Fruit fly (Drosophila melanogaster) whole organism, embryonic: ENCODE data around the gene Psn.

ENCODE experiments used
- Asciz ChIP-seq: fragments of 200-800 bp; sonication (Bioruptor generic); optimal IDR thresholded peaks from 2 replicates; lab custom pipeline; 2017; ENCODE audit warnings: missing biosample characterization, mild to moderate bottlenecking, missing genetic modification characterization, missing genetic modification reagents
- Blimp-1 ChIP-seq: fragments of 200-800 bp; sonication (Bioruptor generic); optimal IDR thresholded peaks from 3 replicates; lab custom pipeline; 2018; ENCODE audit warnings: missing biosample characterization, missing genetic modification characterization, mild to moderate bottlenecking, moderate library complexity, missing genetic modification reagents
- CG11695 ChIP-seq: fragments of 200-800 bp; sonication (Bioruptor generic); IDR thresholded peaks from 3 replicates; pipeline ENCODE4 v1.3.6; 2022; ENCODE audit warnings: missing biosample characterization, missing genetic modification characterization
- CG12744 ChIP-seq: fragments of 200-800 bp; sonication (Bioruptor generic); optimal IDR thresholded peaks from 2 replicates; lab custom pipeline; 2016; ENCODE audit warnings: missing biosample characterization, missing genetic modification characterization
- CG13424 ChIP-seq: fragments of 200-800 bp; sonication (Bioruptor generic); optimal IDR thresholded peaks from 2 replicates; lab custom pipeline; 2019; ENCODE audit warnings: missing biosample characterization, mild to moderate bottlenecking, missing genetic modification characterization, moderate library complexity
- CG13624 ChIP-seq: fragments of 200-800 bp; sonication (Bioruptor generic); optimal IDR thresholded peaks from 2 replicates; lab custom pipeline; 2016; ENCODE audit warnings: missing biosample characterization, missing genetic modification characterization
- CG14014 ChIP-seq: fragments of 200-800 bp; sonication (Bioruptor generic); IDR thresholded peaks from 2 replicates; pipeline ENCODE4 v1.3.6; 2022; ENCODE audit warnings: missing biosample characterization, missing genetic modification characterization
- CG15073 ChIP-seq: fragments of 200-800 bp; sonication (Bioruptor generic); optimal IDR thresholded peaks from 2 replicates; lab custom pipeline; 2016; ENCODE audit warnings: missing biosample characterization, missing genetic modification characterization
- CG1529 ChIP-seq: fragments of 200-800 bp; sonication (Bioruptor generic); optimal IDR thresholded peaks from 3 replicates; lab custom pipeline; 2018; ENCODE audit warnings: missing biosample characterization, missing genetic modification characterization
- CG15696 ChIP-seq: fragments of 200-800 bp; sonication (Bioruptor generic); optimal IDR thresholded peaks from 2 replicates; lab custom pipeline; 2019; ENCODE audit warnings: missing biosample characterization, mild to moderate bottlenecking, missing genetic modification characterization, moderate library complexity
- CG1603 ChIP-seq: fragments of 200-800 bp; sonication (Bioruptor generic); optimal IDR thresholded peaks from 2 replicates; lab custom pipeline; 2019; ENCODE audit warnings: missing biosample characterization, mild to moderate bottlenecking, missing genetic modification characterization, moderate library complexity
- CG17568 ChIP-seq: fragments of 200-800 bp; sonication (Bioruptor generic); optimal IDR thresholded peaks from 2 replicates; lab custom pipeline; 2018; ENCODE audit warnings: missing biosample characterization, mild to moderate bottlenecking, missing genetic modification characterization, moderate library complexity
- CG17802 ChIP-seq: fragments of 200-800 bp; sonication (Bioruptor generic); optimal IDR thresholded peaks from 2 replicates; lab custom pipeline; 2018; ENCODE audit warnings: missing biosample characterization, mild to moderate bottlenecking, missing genetic modification characterization, moderate library complexity
- CG17912 ChIP-seq: fragments of 200-800 bp; sonication (Bioruptor generic); optimal IDR thresholded peaks from 2 replicates; lab custom pipeline; 2018; ENCODE audit warnings: missing biosample characterization, mild to moderate bottlenecking, missing genetic modification characterization
- CG18262 ChIP-seq: fragments of 200-800 bp; optimal IDR thresholded peaks from 3 replicates; lab custom pipeline; 2019; ENCODE audit warnings: missing biosample characterization, mild to moderate bottlenecking, missing genetic modification characterization, moderate library complexity
- CG2116 ChIP-seq: fragments of 200-800 bp; sonication (Bioruptor generic); optimal IDR thresholded peaks from 3 replicates; lab custom pipeline; 2018; ENCODE audit warnings: missing biosample characterization, mild to moderate bottlenecking, missing genetic modification characterization
- CG2875 ChIP-seq: fragments of 200-800 bp; sonication (Bioruptor generic); optimal IDR thresholded peaks from 2 replicates; lab custom pipeline; 2017; ENCODE audit warnings: missing biosample characterization, mild to moderate bottlenecking, missing genetic modification characterization, missing genetic modification reagents
- CG5180 ChIP-seq: fragments of 200-800 bp; sonication (Bioruptor generic); optimal IDR thresholded peaks from 3 replicates; lab custom pipeline; 2017; ENCODE audit warnings: missing biosample characterization, missing genetic modification characterization, mild to moderate bottlenecking, moderate library complexity, missing genetic modification reagents
- CG6254 ChIP-seq: fragments of 200-800 bp; sonication (Bioruptor generic); optimal IDR thresholded peaks from 3 replicates; lab custom pipeline; 2017; ENCODE audit warnings: mild to moderate bottlenecking, missing biosample characterization, missing genetic modification reagents, missing genetic modification characterization
- CG7987 ChIP-seq: fragments of 200-800 bp; sonication (Bioruptor generic); optimal IDR thresholded peaks from 2 replicates; lab custom pipeline; 2018; ENCODE audit warnings: missing biosample characterization, mild to moderate bottlenecking, missing genetic modification characterization, moderate library complexity
- CG8290 ChIP-seq, 3 experiments: fragments of 200-800 bp; sonication (Bioruptor generic); optimal IDR thresholded peaks; 2 replicates each; lab custom pipeline; 2016 to 2019; ENCODE audit warnings: missing biosample characterization in 3 of 3, missing genetic modification characterization in 3 of 3, mild to moderate bottlenecking in 2 of 3, moderate library complexity in 1 of 3
- CG8924 ChIP-seq: fragments of 200-800 bp; optimal IDR thresholded peaks from 3 replicates; lab custom pipeline; 2019; ENCODE audit warnings: missing biosample characterization, mild to moderate bottlenecking, missing genetic modification characterization, moderate library complexity
- Dek ChIP-seq: fragments of 200-800 bp; sonication (Bioruptor generic); optimal IDR thresholded peaks from 3 replicates; lab custom pipeline; 2019; ENCODE audit warnings: missing biosample characterization, mild to moderate bottlenecking, missing genetic modification characterization, moderate library complexity
- Eip74EF ChIP-seq, 2 experiments: fragments of 200-800 bp in 1 of 2; fragments of >200 bp in 1 of 2; sonication (Bioruptor generic) in 1 of 2; optimal IDR thresholded peaks; 2 replicates each; lab custom pipeline; 2017 to 2019; ENCODE audit warnings: missing biosample characterization in 2 of 2, missing genetic modification characterization in 2 of 2, mild to moderate bottlenecking in 1 of 2, moderate library complexity in 1 of 2
- Fer1 ChIP-seq: fragments of 200-800 bp; sonication (Bioruptor generic); optimal IDR thresholded peaks from 2 replicates; lab custom pipeline; 2017; ENCODE audit warnings: missing biosample characterization, mild to moderate bottlenecking, missing genetic modification characterization
- Fer3 ChIP-seq: fragments of 200-800 bp; sonication (Bioruptor generic); optimal IDR thresholded peaks from 2 replicates; lab custom pipeline; 2018; ENCODE audit warnings: missing biosample characterization, mild to moderate bottlenecking, missing genetic modification characterization, moderate library complexity
- Hr51 ChIP-seq, 2 experiments: fragments of 200-800 bp; sonication (Bioruptor generic); optimal IDR thresholded peaks; 2 replicates in 1 of 2; 3 replicates in 1 of 2; lab custom pipeline; 2016 to 2018; ENCODE audit warnings: missing biosample characterization in 2 of 2, missing genetic modification characterization in 2 of 2, mild to moderate bottlenecking in 1 of 2, moderate library complexity in 1 of 2
- NfI ChIP-seq: fragments of 200-800 bp; sonication (Bioruptor generic); optimal IDR thresholded peaks from 3 replicates; lab custom pipeline; 2018; ENCODE audit warnings: missing biosample characterization, mild to moderate bottlenecking, missing genetic modification characterization, moderate library complexity
- PHDP ChIP-seq: fragments of 200-800 bp; sonication (Bioruptor generic); optimal IDR thresholded peaks from 3 replicates; lab custom pipeline; 2018; ENCODE audit warnings: missing biosample characterization, mild to moderate bottlenecking, missing genetic modification characterization, moderate library complexity
- Sox100B ChIP-seq: fragments of 200-800 bp; sonication (Bioruptor generic); optimal IDR thresholded peaks from 3 replicates; lab custom pipeline; 2018; ENCODE audit warnings: missing biosample characterization, mild to moderate bottlenecking, missing genetic modification characterization
- bab2 ChIP-seq: fragments of 200-800 bp; sonication (Bioruptor generic); optimal IDR thresholded peaks from 2 replicates; lab custom pipeline; 2016; ENCODE audit warnings: missing biosample characterization, missing genetic modification characterization
- ci ChIP-seq: fragments of 200-800 bp; sonication (Bioruptor generic); IDR thresholded peaks from 3 replicates; pipeline ENCODE4 v1.3.6; 2022; ENCODE audit warnings: missing biosample characterization, missing genetic modification characterization
- croc ChIP-seq: fragments of 200-800 bp; sonication (Bioruptor generic); conservative IDR thresholded peaks from 3 replicates; pipeline ENCODE4 v1.3.6; 2022; ENCODE audit warnings: missing biosample characterization, missing genetic modification characterization
- da ChIP-seq: fragments of 200-800 bp; sonication (Bioruptor generic); optimal IDR thresholded peaks from 2 replicates; lab custom pipeline; 2016; ENCODE audit warnings: missing biosample characterization, missing genetic modification characterization
- fd102C ChIP-seq: fragments of 200-800 bp; sonication (Bioruptor generic); optimal IDR thresholded peaks from 2 replicates; lab custom pipeline; 2018; ENCODE audit warnings: missing biosample characterization, mild to moderate bottlenecking, missing genetic modification characterization, moderate library complexity
- lab ChIP-seq: fragments of 200-800 bp; sonication (Bioruptor generic); optimal IDR thresholded peaks from 3 replicates; lab custom pipeline; 2017; ENCODE audit warnings: missing biosample characterization, missing genetic modification characterization, mild to moderate bottlenecking, moderate library complexity, missing genetic modification reagents
- rib ChIP-seq: fragments of 200-800 bp; sonication (Bioruptor generic); IDR thresholded peaks from 2 replicates; pipeline ENCODE4 v1.3.6; 2022; ENCODE audit warnings: missing biosample characterization, missing genetic modification characterization
- run ChIP-seq: fragments of 200-800 bp; sonication (Bioruptor generic); optimal IDR thresholded peaks from 3 replicates; lab custom pipeline; 2018; ENCODE audit warnings: missing biosample characterization, mild to moderate bottlenecking, missing genetic modification characterization
- schlank ChIP-seq: fragments of 200-800 bp; sonication (Bioruptor generic); optimal IDR thresholded peaks from 2 replicates; lab custom pipeline; 2018; ENCODE audit warnings: missing biosample characterization, mild to moderate bottlenecking, missing genetic modification characterization
- slbo ChIP-seq: fragments of 200-800 bp; sonication (Bioruptor generic); IDR thresholded peaks from 2 replicates; pipeline ENCODE4 v1.3.6; 2022; ENCODE audit warnings: missing biosample characterization, missing genetic modification characterization
- sug ChIP-seq: fragments of 200-800 bp; optimal IDR thresholded peaks from 2 replicates; lab custom pipeline; 2019; ENCODE audit warnings: missing biosample characterization, mild to moderate bottlenecking, missing genetic modification characterization, moderate library complexity
- tap ChIP-seq: fragments of 200-800 bp; optimal IDR thresholded peaks from 3 replicates; lab custom pipeline; 2019; ENCODE audit warnings: missing biosample characterization, mild to moderate bottlenecking, missing genetic modification characterization, moderate library complexity
- twi ChIP-seq: fragments of 200-800 bp; optimal IDR thresholded peaks from 2 replicates; lab custom pipeline; 2019; ENCODE audit warnings: missing biosample characterization, mild to moderate bottlenecking, missing genetic modification characterization, moderate library complexity
- unpg ChIP-seq: fragments of 200-800 bp; sonication (Bioruptor generic); optimal IDR thresholded peaks from 3 replicates; lab custom pipeline; 2018; ENCODE audit warnings: missing biosample characterization, mild to moderate bottlenecking, missing genetic modification characterization, moderate library complexity
- vvl ChIP-seq: fragments of 200-800 bp; sonication (Bioruptor generic); IDR thresholded peaks from 2 replicates; pipeline ENCODE4 v1.3.6; 2022; ENCODE audit warnings: missing biosample characterization, missing genetic modification characterization

Psn gene

DNA sequence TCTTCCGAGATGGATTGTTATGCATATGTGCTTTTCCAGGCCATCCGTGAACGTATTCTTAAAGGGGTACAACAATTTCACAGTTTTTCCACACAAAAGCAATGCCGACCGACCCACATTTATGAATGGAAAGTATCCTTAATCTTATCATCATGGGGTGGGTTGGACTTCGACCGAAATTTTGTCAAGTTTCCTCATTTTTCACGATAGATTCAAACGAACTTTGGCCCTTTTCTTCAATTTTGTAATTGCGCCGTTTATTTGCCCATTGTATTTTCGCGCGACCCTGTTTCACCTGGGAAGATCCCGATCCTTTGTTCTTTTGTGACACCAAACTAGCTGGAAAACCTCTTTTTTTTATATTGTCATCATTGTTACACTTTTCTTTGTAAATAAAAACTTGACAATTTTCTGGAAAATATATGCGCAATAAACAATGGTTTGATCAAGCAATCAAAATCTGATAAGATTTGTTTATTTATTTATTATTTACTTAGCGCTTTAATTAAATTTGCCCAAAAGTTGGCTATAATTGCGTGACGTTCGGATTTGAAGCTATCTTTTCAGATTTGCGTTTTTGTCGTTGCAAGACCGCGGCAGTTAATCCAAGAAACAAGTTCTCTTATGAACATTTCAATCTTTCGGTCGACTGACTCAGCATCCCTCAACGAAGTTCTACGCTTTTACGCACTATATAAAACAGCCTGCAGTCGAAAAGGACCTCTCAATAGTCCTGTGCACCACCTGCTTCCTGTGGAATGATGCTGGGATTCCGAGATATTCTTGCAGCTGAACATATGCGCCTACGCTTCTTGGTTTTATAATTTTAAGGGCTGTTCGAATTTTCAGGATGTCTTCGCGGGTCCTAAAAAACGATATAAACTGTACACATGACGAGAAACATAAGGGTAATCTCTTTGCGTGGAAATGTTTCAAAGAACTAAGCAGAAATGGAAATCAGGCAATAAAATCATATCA, 26.0 kb upstream of the Psn start (continued):
- 0 out of 2 replicates have a peak, but pooled peaks have one; percentile 13 for TF ChIP-seq rib (GFP tag; lab: Robert Waterston, UW)
- TF ChIP-seq da (GFP tag; lab: Kevin White, UChicago) = no peak
- peak; percentile 18 for TF ChIP-seq sug (tag; lab: Kevin White, UChicago)
- 0 out of 3 replicates have a peak, but pooled peaks have one; percentile 19 for TF ChIP-seq CG11695 (GFP tag; lab: Robert Waterston, UW)
- peak; percentile 40; the same call in 1 of the 3 replicates for TF ChIP-seq ci (GFP tag; lab: Robert Waterston, UW)
- TF ChIP-seq schlank (tag; lab: Kevin White, UChicago) = peak; percentile 36
- TF ChIP-seq CG13424 (tag; lab: Kevin White, UChicago) = peak; percentile 38
- no peak for TF ChIP-seq croc
- peak; percentile 45 for TF ChIP-seq unpg (GFP tag; lab: Kevin White, UChicago)
- TF ChIP-seq CG5180 (GFP tag; lab: Kevin White, UChicago) = peak; percentile 5
- TF ChIP-seq CG15073 (GFP tag; lab: Kevin White, UChicago) = no peak
- no peak for TF ChIP-seq CG13624 (GFP tag; lab: Kevin White, UChicago)
- TF ChIP-seq CG2116 = no peak
- TF ChIP-seq Blimp-1 (GFP tag; lab: Kevin White, UChicago) = peak; percentile 31
- peak; percentile 71 for TF ChIP-seq Fer1
- peak; percentile 61 for TF ChIP-seq CG7987
- TF ChIP-seq CG17568 (GFP tag; lab: Kevin White, UChicago) = peak; percentile 73
- TF ChIP-seq NfI (GFP tag; lab: Kevin White, UChicago) = peak; percentile 44
- TF ChIP-seq PHDP = peak; percentile 64
- peak; percentile 33 for TF ChIP-seq CG6254 (GFP tag; lab: Kevin White, UChicago)
- TF ChIP-seq CG15696 (tag; lab: Kevin White, UChicago) = peak; percentile 11
- TF ChIP-seq Asciz (GFP tag; lab: Kevin White, UChicago) = peak; percentile 57
- peak; percentile 14 for TF ChIP-seq CG1529 (GFP tag; lab: Kevin White, UChicago)
- TF ChIP-seq CG2875 (GFP tag; lab: Kevin White, UChicago) = peak; percentile 22
- TF ChIP-seq fd102C (GFP tag; lab: Kevin White, UChicago) = peak; percentile 13
- TF ChIP-seq CG12744 (GFP tag; lab: Kevin White, UChicago) = peak; percentile 25
- TF ChIP-seq CG14014 (GFP tag; lab: Robert Waterston, UW) = 0 out of 2 replicates have a peak, but pooled peaks have one; percentile 31
- no peak for TF ChIP-seq CG8290 (GFP tag; optimal IDR thresholded peaks at IDR 0.05; lab: Kevin White, UChicago)
- peak in 1 of 2 experiments; percentile 34 for TF ChIP-seq CG8290 (tag; optimal IDR thresholded peaks at IDR 0.05; lab: Kevin White, UChicago)
- TF ChIP-seq slbo (GFP tag; lab: Robert Waterston, UW) = no peak
- no peak for TF ChIP-seq bab2
- peak; percentile 65 for TF ChIP-seq twi (tag; lab: Kevin White, UChicago)
- peak; percentile 24 for TF ChIP-seq Fer3 (tag; lab: Kevin White, UChicago)
- peak; percentile 15 for TF ChIP-seq Dek (tag; lab: Kevin White, UChicago)
- peak; percentile 50 for TF ChIP-seq lab (GFP tag; lab: Kevin White, UChicago)
- peak in 1 of 2 experiments; percentile 26 for TF ChIP-seq Eip74EF (GFP tag; optimal IDR thresholded peaks at IDR 0.05; lab: Kevin White, UChicago)
- TF ChIP-seq Hr51 (GFP tag; optimal IDR thresholded peaks at IDR 0.05; lab: Kevin White, UChicago) = peak in 1 of 2 experiments; percentile 8
- peak; percentile 18 for TF ChIP-seq CG8924
- TF ChIP-seq CG17912 (GFP tag; lab: Kevin White, UChicago) = peak; percentile 19
- TF ChIP-seq Sox100B (GFP tag; lab: Kevin White, UChicago) = peak; percentile 29
- TF ChIP-seq run = peak; percentile 12
- peak; percentile 47; the same call in 1 of the 2 replicates for TF ChIP-seq vvl (GFP tag; lab: Robert Waterston, UW)
- peak; percentile 9 for TF ChIP-seq CG1603 (tag; lab: Kevin White, UChicago)
- TF ChIP-seq tap (tag; lab: Kevin White, UChicago) = peak; percentile 20
- no peak for TF ChIP-seq CG18262 (tag; lab: Kevin White, UChicago)
- peak; percentile 71 for TF ChIP-seq CG17802
